Worm (Caenorhabditis elegans): Measurements from ENCODE around the gene srlf-12.

The srlf-12 gene

ce11 chrIV:10852403-10852802 lies 39.5 kb downstream of the srlf-12 start:
- no peak for TF ChIP-seq dao-5 (tag; optimal IDR thresholded peaks at IDR 0.05)
- no peak for TF ChIP-seq him-1 (tag; optimal IDR thresholded peaks at IDR 0.05)

- no peak for TF ChIP-seq W03F9.2 (tag; optimal IDR thresholded peaks at IDR 0.05)
- TF ChIP-seq him-1 (tag; optimal IDR thresholded peaks at IDR 0.05) = no peak
- TF ChIP-seq dao-5 (tag; optimal IDR thresholded peaks at IDR 0.05) = no peak
Measured at ce11 chrIV:10851833-10852232, 40.1 kb downstream of the srlf-12 start, which contains the start of gene T11G6.4. T11G6.4 (minus strand) TSS chrIV:10851933.

ce11 chrIV:10851136-10851535 lies 40.8 kb downstream of the srlf-12 start:
- TF ChIP-seq dao-5 (tag; optimal IDR thresholded peaks at IDR 0.05) (no peak), W03F9.2 (tag; optimal IDR thresholded peaks at IDR 0.05) (no peak), him-1 (tag; optimal IDR thresholded peaks at IDR 0.05) (no peak)

- no peak for TF ChIP-seq him-1 (tag; optimal IDR thresholded peaks at IDR 0.05)
- no peak for TF ChIP-seq W03F9.2 (tag; optimal IDR thresholded peaks at IDR 0.05)
- no peak for TF ChIP-seq dao-5 (tag; optimal IDR thresholded peaks at IDR 0.05)
Measured at ce11 chrIV:10842705-10843364, 49.1 kb downstream of the srlf-12 start, which contains the start of gene T11G6.5. T11G6.5 (minus strand) TSS chrIV:10842755.

ce11 chrIV:10842232-10842631 lies 49.7 kb downstream of the srlf-12 start:
- TF ChIP-seq him-1 (tag; optimal IDR thresholded peaks at IDR 0.05) (no peak), dao-5 (tag; optimal IDR thresholded peaks at IDR 0.05) (no peak), W03F9.2 (tag; optimal IDR thresholded peaks at IDR 0.05) (no peak)

Data from whole organism, L4/young adult.